Worm (Caenorhabditis elegans): ENCODE data around the gene dlc-4.

ce11 chrIV:16411713-16412112 lies 31.4 kb upstream of the dlc-4 start, which contains the start of gene Y65A5A.2:
- TF ChIP-seq lsy-2 (tag; optimal IDR thresholded peaks at IDR 0.05) (no peak), ham-2 (GFP tag; optimal IDR thresholded peaks at IDR 0.05) (no peak), lin-13 (tag; optimal IDR thresholded peaks at IDR 0.05) (no peak), blmp-1 (tag; optimal IDR thresholded peaks at IDR 0.05) (no peak), M03D4.4 (tag; optimal IDR thresholded peaks at IDR 0.05) (no peak), pha-4 (tag; optimal IDR thresholded peaks at IDR 0.05) (no peak), snpc-4 (tag; optimal IDR thresholded peaks at IDR 0.05) (no peak), hlh-1 (tag; optimal IDR thresholded peaks at IDR 0.05) (no peak), nhr-28 (tag; optimal IDR thresholded peaks at IDR 0.05) (no peak), elt-1 (tag; optimal IDR thresholded peaks at IDR 0.05; ENCODE audit: borderline replicate concordance, insufficient read depth) (no peak), nhr-237 (tag; optimal IDR thresholded peaks at IDR 0.05) (no peak), nhr-76 (tag; optimal IDR thresholded peaks at IDR 0.05) (no peak), ces-1 (GFP tag; optimal IDR thresholded peaks at IDR 0.05) (no peak)

Data from whole organism, mixed stage, embryonic.